Worm (Caenorhabditis elegans): ENCODE data around the gene B0524.3.

DNA sequence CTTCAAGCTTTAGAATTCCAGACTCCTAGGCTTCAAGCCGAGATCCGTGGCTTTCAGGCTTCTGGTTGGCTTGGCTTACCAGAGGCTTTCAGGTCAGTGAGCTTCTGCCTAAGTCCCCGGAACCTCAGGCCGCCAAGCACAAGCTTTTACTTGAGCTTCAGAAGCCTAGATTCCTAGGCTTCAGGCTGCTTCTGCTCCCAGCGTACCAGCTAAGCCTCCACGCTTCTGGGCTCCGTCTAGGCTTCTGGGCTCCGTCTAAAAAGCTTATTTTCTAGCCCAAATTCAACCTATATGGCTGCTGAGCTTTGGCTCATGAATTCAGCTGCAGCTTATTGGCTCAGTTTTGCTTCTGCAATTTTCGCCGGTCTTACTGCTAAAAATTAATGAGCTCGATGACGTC is 38.3 kb downstream of the B0524.3 start:
- TF ChIP-seq him-1 (tag; optimal IDR thresholded peaks at IDR 0.05): no peak
- TF ChIP-seq dao-5 (tag; optimal IDR thresholded peaks at IDR 0.05): no peak

All from whole organism, L4/young adult.